Fruit fly (Drosophila melanogaster) whole organism, larva: ENCODE results near the gene CG3226.

Experiments
- noc ChIP-seq: fragments of 200-800 bp; sonication (Bioruptor generic); optimal IDR thresholded peaks from 3 replicates; lab custom pipeline; 2019; ENCODE audit warnings: missing biosample characterization, mild to moderate bottlenecking, missing genetic modification characterization, moderate library complexity

Gene CG3226

DNA sequence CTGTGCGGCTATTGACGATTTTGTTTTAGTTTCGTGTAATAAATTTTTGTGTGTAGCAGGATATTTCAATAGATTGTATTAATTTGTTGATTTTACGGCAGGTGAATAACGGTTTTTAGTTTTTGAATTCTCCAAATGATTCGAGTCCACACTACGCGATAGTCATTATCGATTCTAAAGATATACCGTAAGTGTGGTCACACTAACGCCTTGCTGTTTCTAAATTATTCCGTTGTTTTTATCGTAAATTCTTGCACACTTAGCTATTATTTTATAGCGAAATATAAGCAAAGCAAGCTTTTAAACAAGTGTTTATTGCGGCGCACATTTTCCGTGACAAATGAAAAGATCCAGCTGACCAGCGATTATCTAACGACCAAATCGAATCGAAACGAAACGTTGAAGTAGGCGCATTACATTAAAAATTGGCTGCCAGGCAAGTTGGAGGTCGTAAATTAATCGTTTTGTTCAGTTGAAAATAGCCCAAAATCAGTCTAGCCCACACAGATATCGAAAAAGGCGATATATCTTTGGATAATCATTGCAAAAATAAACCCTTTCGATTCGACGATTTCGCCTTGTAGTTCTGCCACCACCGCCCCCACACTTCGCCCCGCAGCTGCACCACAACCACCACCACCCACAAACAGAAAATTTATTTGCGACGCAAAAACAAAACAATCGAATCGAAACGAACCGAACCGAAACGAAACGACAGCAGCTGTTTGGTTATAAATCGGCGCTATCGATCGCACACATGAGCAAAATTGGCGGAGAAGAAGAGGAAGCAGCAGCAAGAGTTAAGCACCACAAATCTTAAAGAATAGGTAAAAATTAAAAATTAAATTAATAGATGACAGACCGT, 29.8 kb upstream of the CG3226 start, which contains the start of gene Pink1:
Pink1 (plus strand) TSS at position 164 of the 865 bp plus-strand sequence.
- TF ChIP-seq noc: no peak

DNA sequence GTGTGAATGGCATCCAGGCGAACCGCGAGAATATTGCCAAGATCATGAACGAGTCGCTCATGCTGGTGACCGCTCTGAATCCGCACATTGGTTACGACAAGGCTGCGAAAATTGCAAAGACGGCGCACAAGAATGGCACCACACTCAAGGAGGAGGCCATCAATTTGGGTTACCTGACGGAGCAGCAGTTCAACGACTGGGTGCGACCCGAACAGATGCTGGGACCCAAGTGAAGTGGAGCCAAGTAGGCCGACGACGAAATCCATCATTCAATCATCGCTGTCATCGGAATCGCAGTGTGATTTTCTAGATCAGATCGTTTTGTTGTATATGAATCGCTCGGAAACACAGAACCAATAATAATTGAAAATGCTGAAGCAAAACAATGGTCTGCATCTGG, 27.4 kb upstream of the CG3226 start, which contains the start of gene Fum2:
Fum2 (plus strand) TSS at position 301 of the 400 bp plus-strand sequence.
- TF ChIP-seq noc: no peak

DNA sequence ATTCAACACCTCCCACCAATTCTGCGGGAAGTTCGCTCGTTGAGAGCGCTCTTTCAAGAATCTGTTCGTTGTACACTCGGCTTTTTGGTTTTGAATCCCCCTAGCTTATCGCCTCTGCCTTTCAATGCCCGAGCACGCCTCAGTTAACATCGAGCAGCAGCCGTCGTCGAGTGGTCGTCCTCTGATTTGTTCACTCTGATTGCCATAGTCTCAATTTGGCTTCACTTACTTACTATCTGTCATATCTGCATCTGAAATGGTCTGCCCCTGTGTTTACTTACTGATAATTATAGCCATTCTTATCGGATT, 25.4 kb upstream of the CG3226 start:
- peak; percentile 49 for TF ChIP-seq noc

DNA sequence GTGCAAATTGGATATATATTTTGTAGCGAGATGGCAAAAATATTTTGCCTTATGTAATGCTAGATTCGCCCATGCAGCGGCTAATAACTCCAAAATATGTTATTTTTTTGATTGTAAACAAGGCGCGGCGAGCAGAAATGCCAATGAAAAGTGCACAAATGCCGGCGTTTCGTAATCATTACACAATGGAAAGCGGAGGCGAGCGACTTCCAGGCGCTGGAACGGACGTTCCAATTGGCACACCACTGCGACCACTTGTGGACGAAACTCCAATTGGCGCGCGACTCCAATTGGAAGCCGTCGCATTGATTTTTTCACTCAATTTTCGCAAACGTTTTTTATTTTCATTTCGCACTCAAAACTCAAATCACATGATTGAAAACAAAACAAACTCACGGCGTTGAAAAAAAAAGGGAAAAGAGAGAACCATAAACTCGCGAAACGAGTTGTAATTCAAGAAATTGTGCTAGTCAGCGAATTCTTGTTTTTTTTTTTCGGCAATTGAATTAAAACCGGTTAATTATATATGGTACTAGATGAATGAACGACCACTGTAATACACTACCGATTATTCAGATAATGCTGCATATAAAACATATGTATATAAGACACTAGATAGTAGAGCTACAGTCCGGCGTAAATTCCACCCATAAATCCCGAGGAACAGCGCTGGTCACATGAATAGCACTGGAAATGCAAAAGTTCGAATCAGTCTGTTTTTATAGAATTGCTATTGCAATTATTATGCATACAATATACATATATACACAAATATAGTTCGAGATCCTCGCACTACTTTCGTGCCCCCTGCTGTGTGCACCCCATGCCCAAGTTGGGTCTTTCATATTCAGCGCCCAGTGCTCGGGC, 24.8 kb upstream of the CG3226 start, which contains the start of gene ND-ASHI:
ND-ASHI (minus strand) TSS at position 484 of the 867 bp plus-strand sequence.
- peak; percentile 94 for TF ChIP-seq noc

DNA sequence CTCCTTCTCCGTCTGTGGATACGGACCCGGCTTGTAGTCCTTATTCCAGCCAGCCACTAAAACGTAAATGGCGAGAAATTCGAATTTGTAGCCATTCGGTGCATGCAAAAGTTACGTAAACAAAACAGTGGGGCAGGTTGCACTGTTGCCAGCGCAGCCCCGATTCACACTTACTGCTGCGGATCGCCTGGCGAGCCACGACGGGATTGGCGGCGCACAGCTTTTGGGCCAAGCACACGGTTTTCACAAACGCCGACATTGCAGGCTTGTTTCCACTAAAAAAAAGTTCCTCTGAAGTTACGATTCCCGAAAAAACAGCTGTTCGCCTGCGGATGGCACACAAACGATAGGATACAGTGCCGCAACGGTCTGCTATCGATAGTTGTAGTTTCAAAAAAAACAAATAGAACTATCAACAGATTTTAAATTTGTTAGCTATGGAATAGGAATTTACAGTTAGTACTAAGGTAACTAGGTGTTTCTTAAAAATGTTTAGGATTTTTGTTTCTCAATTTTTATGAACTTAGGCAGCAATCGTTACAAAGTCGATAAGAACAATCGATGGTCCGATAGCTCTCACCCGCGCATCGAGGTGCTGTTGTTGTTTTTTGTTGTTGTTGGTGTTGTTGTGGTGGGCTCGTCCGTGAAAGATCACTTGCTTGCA, 23.9 kb upstream of the CG3226 start, which contains the start of gene Fum1:
Fum1 (plus strand) TSS at position 599 of the 664 bp plus-strand sequence.
- TF ChIP-seq noc: no peak

DNA sequence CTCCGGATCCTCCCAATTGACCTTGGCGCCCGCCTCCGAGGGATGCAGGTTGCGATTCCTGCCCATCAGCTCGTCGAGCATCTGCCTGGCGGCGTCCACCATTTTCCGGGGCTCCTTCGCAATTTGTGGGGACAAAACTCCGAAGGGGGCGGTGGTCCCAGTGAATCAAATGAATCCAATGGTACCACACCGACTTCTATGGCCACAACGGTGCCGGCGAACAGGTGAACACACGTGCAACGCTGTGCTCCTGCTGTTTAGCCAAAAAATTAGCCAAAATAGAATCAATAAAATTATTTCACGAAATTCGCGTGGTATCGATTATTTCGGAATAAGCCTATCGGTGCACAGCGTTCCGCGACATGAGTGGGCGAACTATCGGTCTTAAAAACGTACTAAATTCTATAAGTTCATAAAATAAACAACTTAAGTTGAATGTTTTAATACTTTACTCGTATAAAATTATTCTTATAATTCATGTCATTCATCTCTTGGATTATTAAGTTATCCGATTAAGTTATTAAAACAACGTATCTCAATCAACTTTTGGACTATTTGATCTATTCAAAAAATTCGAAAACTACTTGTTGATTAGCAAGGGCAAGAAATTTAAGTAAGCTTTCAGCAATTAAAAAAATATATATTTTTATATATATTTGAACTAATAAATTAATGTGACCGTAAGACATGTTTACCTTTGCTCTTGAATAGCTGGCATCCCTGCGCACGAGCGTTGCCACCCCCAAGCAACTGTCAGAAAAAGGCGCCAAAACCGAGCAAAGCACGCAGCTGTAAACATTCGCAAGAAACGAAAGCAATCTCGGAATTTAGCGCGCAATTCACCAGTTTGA, 19.8 kb upstream of the CG3226 start, which contains the start of the genes CG3198 and Mcm6:
CG3198 (minus strand) TSS at position 337 of the 851 bp plus-strand sequence.
Mcm6 (plus strand) TSS at position 751 of the 851 bp plus-strand sequence.
- no peak for TF ChIP-seq noc

DNA sequence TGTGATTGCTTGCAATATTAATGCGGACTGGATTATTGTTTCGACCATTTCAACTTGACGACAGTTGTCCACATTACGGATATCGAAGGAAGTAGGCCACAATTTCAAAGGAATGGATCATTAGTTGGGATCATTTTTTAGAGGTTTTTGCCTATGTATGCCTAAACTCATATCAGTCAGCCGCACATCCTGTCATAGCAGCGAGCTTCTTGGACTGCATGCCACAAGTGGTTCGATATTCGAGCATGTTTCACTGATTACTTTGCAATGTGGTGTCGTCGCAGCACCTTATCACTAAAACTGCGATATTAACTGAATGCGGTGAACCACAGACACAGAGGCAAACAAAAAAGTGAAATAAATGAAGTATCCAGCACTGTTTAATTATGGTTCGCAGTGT, 9.9 kb upstream of the CG3226 start:
- no peak for TF ChIP-seq noc

DNA sequence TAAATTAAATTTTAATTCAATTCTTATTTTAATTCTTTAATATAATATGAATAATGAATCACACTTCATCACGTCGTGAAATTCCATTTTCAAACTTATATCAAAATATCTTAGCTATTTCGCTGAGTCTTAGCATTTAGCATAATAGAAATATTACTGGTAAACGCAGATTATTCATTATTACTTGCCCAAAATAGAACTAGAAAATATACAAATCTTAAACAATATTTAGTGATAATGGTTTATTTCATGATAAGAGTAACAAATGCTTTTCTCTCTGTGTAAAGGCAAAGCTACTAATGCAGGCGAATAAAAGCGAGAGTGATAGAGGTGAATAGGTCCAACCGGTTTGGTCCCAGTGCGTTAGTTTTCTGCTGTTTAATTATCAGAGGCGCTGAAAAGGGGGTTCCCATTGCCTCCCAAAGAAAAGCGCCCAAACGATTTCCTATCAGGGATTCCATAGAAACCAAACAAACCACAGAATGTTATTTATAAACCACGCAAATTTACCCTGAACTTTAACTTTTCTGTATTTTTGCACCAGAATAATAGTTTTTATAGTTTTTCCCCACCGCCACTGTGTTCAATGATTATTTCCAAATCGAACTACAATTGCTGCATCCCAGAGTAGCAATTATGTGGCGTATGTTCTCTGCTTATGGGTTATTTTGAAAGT, 9.0 kb upstream of the CG3226 start:
- TF ChIP-seq noc: no peak

DNA sequence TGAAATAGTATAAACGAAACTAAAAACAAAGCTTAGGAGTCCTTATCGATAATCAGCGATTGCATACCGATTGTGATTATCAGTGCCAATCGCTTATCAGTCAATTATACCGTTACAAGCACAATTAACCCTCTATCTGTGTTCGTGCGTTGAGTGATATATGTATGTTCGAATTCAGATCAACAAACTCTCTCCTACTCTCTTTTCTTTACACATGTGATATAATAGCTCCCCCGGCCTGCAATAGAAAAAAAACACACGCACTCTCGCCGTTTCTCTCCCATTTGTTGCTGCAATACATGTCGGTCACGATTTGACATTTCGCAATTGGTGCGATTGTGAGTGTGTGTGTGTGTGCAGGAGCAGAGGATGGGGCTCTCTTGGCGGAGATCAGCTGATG, 8.3 kb upstream of the CG3226 start:
- TF ChIP-seq noc: no peak

DNA sequence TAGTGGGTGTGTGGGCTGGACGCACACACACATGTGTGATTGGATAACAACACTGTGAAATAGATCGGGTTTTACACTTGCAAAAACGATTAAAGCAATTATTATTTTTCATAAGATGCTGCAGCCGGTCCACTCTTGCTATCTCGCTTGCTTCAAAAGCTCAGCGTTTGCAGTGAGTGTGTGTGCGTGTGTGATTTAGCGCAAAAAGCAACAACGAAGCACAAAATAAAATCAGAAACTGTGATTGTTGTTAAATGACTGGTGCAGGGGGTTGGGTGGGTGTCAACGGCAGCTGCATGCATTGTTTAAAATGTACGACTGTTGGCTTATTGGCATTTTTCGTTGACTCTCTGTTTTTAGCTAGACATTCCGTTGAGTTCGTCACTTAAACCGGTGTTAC, 7.8 kb upstream of the CG3226 start:
- no peak for TF ChIP-seq noc

DNA sequence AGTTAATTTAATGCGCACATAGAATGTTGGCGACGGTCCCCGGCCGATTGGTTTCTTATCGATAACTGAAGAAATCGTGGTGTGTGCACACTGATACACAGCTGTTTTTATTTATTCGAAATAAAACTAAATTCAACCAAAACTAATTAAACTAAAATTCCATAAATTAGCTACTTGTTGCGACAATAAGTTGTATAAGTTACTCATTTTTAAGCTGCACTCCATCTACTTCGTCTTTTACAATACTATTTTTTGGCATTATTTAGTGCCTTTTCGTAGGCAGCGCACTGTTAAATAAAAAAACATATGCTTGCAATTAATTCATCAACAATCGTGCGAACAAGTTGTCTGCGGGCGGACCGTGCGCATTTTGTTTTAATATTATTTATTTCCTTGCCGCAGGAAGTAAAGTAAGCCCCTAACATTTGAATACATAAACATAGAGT, 7.4 kb upstream of the CG3226 start, which contains the start of the genes CG3224 and Ctr1A:
CG3224 (minus strand) TSS at position 71 of the 446 bp plus-strand sequence.
Ctr1A (plus strand) TSS at position 256 of the 446 bp plus-strand sequence.
- peak; percentile 14 for TF ChIP-seq noc

DNA sequence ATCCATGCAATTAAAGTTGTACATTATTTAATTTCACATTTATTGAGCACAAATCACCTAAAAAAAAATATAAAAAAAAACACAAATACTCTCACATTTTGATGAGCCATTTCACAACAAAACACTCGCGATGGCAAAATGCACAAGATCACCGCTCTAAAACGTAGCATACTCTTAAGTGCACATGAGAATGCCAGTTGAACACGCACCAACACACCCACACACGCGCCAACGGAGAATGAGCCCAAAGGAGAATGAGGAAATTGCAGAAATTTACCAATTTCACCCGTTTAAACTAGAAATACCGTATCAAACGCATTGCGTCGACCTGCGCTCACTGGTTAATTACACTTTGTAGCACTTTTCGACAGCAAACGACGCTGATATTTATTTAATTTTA, 5.9 kb upstream of the CG3226 start:
- no peak for TF ChIP-seq noc

DNA sequence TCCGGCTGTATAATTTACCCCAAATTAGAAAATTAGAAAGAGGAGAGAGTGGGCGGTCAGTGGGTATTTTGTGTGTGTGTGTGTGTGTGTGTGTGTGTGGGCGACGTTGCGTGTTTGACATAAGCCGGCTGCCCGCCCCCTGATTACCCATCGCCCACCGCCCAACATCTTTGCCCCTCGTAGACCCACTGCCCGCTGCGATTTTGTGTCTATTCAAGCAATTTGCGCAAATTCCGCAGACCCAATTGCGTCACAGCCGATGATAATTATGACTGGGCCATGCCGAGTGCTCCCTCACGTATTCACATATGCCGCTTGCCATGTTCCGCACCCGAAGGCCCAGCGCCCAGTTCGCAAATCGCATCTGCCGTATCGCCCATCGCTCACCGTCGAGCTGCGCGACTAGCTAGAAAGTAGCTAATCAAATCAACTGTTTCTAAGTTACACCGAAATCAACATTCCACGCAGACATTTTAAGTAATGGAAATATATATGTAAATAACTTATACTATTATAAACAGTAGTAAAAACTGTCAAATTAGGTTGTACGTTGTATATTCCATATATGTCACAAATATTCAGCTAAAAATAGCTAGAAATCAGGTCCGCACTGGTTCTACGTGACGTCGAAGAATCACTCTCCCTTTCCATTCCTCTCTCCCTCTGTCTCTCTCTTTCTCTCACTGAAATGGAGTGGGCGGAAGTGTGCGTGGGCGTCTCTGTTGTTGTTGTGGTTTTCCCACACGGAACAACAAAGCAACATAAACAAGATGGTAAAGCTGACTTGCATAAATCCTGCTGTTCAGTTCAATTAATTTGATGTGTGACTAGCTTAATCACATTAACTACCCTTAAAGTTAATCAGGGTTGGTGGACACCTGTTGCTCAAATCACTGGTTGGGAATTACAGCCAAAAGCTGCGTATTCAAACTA, 2.8 kb upstream of the CG3226 start:
- TF ChIP-seq noc: peak; percentile 74
